Fruit fly (Drosophila melanogaster) whole organism, embryonic: ENCODE results near the gene CG9467.

Experiments used
- B-H1 ChIP-seq: fragments of 200-800 bp; sonication (Bioruptor generic); IDR thresholded peaks from 3 replicates; pipeline ENCODE4 v1.3.6; 2022; ENCODE audit warnings: missing biosample characterization, missing genetic modification characterization
- CG10147 ChIP-seq: fragments of 200-800 bp; sonication (Bioruptor generic); optimal IDR thresholded peaks from 2 replicates; lab custom pipeline; 2019; ENCODE audit warnings: missing biosample characterization, mild to moderate bottlenecking, missing genetic modification characterization, moderate library complexity
- CG10979 ChIP-seq: fragments of 200-800 bp; sonication (Bioruptor generic); optimal IDR thresholded peaks from 2 replicates; lab custom pipeline; 2018; ENCODE audit warnings: missing biosample characterization, mild to moderate bottlenecking, missing genetic modification characterization, moderate library complexity
- CG11398 ChIP-seq: fragments of 200-800 bp; sonication (Bioruptor generic); optimal IDR thresholded peaks from 2 replicates; lab custom pipeline; 2016; ENCODE audit warnings: missing biosample characterization, missing genetic modification characterization
- CG12391 ChIP-seq: fragments of 200-800 bp; sonication (Bioruptor generic); optimal IDR thresholded peaks from 3 replicates; lab custom pipeline; 2018; ENCODE audit warnings: missing biosample characterization, mild to moderate bottlenecking, missing genetic modification characterization, moderate library complexity
- CG12659 ChIP-seq: fragments of 200-800 bp; sonication (Bioruptor generic); optimal IDR thresholded peaks from 3 replicates; lab custom pipeline; 2017; ENCODE audit warnings: mild to moderate bottlenecking, missing biosample characterization, missing genetic modification reagents, missing genetic modification characterization
- CG13624 ChIP-seq: fragments of 200-800 bp; sonication (Bioruptor generic); optimal IDR thresholded peaks from 2 replicates; lab custom pipeline; 2016; ENCODE audit warnings: missing biosample characterization, missing genetic modification characterization
- CG13775 ChIP-seq: fragments of 200-800 bp; sonication (Bioruptor generic); optimal IDR thresholded peaks from 3 replicates; lab custom pipeline; 2017; ENCODE audit warnings: missing biosample characterization, mild to moderate bottlenecking, missing genetic modification characterization
- CG17385 ChIP-seq: fragments of 200-800 bp; sonication (Bioruptor generic); optimal IDR thresholded peaks from 3 replicates; lab custom pipeline; 2018; ENCODE audit warnings: missing biosample characterization, mild to moderate bottlenecking, missing genetic modification characterization
- CG18011 ChIP-seq: fragments of 200-800 bp; sonication (Bioruptor generic); optimal IDR thresholded peaks from 2 replicates; lab custom pipeline; 2017; ENCODE audit warnings: missing biosample characterization, missing genetic modification characterization, mild to moderate bottlenecking, moderate library complexity, missing genotype
- CG2116 ChIP-seq: fragments of 200-800 bp; sonication (Bioruptor generic); optimal IDR thresholded peaks from 3 replicates; lab custom pipeline; 2018; ENCODE audit warnings: missing biosample characterization, mild to moderate bottlenecking, missing genetic modification characterization
- CG3407 ChIP-seq: fragments of 200-800 bp; sonication (Bioruptor generic); optimal IDR thresholded peaks from 2 replicates; lab custom pipeline; 2018; ENCODE audit warnings: missing biosample characterization, mild to moderate bottlenecking, missing genetic modification characterization
- CG34422 ChIP-seq: fragments of 200-800 bp; sonication (Bioruptor generic); IDR thresholded peaks from 3 replicates; pipeline ENCODE4 v1.3.6; 2022; ENCODE audit warnings: missing biosample characterization, missing genetic modification characterization
- CG3726 ChIP-seq: fragments of 200-800 bp; sonication (Bioruptor generic); IDR thresholded peaks from 3 replicates; pipeline ENCODE4, ENCODE4 v1.3.6; 2022; ENCODE audit warnings: missing biosample characterization, missing genetic modification characterization
- CG43689 ChIP-seq: fragments of 200-800 bp; sonication (Bioruptor generic); IDR thresholded peaks from 2 replicates; pipeline ENCODE4 v1.3.6; 2022; ENCODE audit warnings: missing biosample characterization, missing genetic modification characterization
- CG4854 ChIP-seq: fragments of 200-800 bp; sonication (Bioruptor generic); optimal IDR thresholded peaks from 2 replicates; lab custom pipeline; 2016; ENCODE audit warnings: missing biosample characterization, missing genetic modification characterization, inconsistent platforms
- CG6272 ChIP-seq: fragments of 200-800 bp; sonication (Bioruptor generic); IDR thresholded peaks from 2 replicates; pipeline ENCODE4 v1.3.6; 2022; ENCODE audit warnings: missing biosample characterization, missing genetic modification characterization
- CG6683 ChIP-seq: fragments of 200-800 bp; sonication (Bioruptor generic); optimal IDR thresholded peaks from 2 replicates; lab custom pipeline; 2017; ENCODE audit warnings: missing biosample characterization, mild to moderate bottlenecking, missing genetic modification characterization, missing genetic modification reagents
- CG6813 ChIP-seq: fragments of 200-800 bp; sonication (Bioruptor generic); optimal IDR thresholded peaks from 2 replicates; lab custom pipeline; 2017; ENCODE audit warnings: missing biosample characterization, missing genetic modification characterization, mild to moderate bottlenecking, moderate library complexity, missing genetic modification reagents
- CG8089 ChIP-seq: fragments of 200-800 bp; sonication (Bioruptor generic); optimal IDR thresholded peaks from 3 replicates; lab custom pipeline; 2016; ENCODE audit warnings: missing biosample characterization, missing genetic modification characterization
- Chrac-16 ChIP-seq: fragments of 200-800 bp; sonication (Bioruptor generic); optimal IDR thresholded peaks from 3 replicates; lab custom pipeline; 2016; ENCODE audit warnings: missing biosample characterization, missing genetic modification characterization
- D19A ChIP-seq: fragments of 200-800 bp; optimal IDR thresholded peaks from 3 replicates; lab custom pipeline; 2019; ENCODE audit warnings: missing biosample characterization, mild to moderate bottlenecking, missing genetic modification characterization, moderate library complexity
- Eip74EF ChIP-seq, 2 experiments: fragments of 200-800 bp in 1 of 2; fragments of >200 bp in 1 of 2; sonication (Bioruptor generic) in 1 of 2; optimal IDR thresholded peaks; 2 replicates each; lab custom pipeline; 2017 to 2019; ENCODE audit warnings: missing biosample characterization in 2 of 2, missing genetic modification characterization in 2 of 2, mild to moderate bottlenecking in 1 of 2, moderate library complexity in 1 of 2
- Hsf ChIP-seq: fragments of 200-800 bp; sonication (Bioruptor generic); optimal IDR thresholded peaks from 3 replicates; lab custom pipeline; 2016; ENCODE audit warnings: missing biosample characterization, missing genetic modification characterization
- NC2β ChIP-seq: fragments of 200-800 bp; sonication (Bioruptor generic); optimal IDR thresholded peaks from 2 replicates; lab custom pipeline; 2016; ENCODE audit warnings: missing biosample characterization, missing genetic modification characterization
- NFAT ChIP-seq: fragments of 200-800 bp; sonication (Bioruptor generic); IDR thresholded peaks from 2 replicates; pipeline ENCODE4 v1.3.6; 2022; ENCODE audit warnings: missing biosample characterization, missing genetic modification characterization
- Neu2 ChIP-seq: fragments of 200-800 bp; sonication (Bioruptor generic); optimal IDR thresholded peaks from 3 replicates; lab custom pipeline; 2016; ENCODE audit warnings: missing biosample characterization, missing genetic modification characterization, borderline replicate concordance
- Oaz ChIP-seq: fragments of 200-800 bp; sonication (Bioruptor generic); IDR thresholded peaks from 2 replicates; pipeline ENCODE4 v1.3.6; 2022; ENCODE audit warnings: missing biosample characterization, missing genetic modification characterization
- Opbp ChIP-seq: fragments of 200-800 bp; sonication (Bioruptor generic); IDR thresholded peaks from 3 replicates; pipeline ENCODE4 v1.3.6; 2022; ENCODE audit warnings: missing biosample characterization, missing genetic modification characterization; ENCODE audit not compliant: partially characterized antibody
- Optix ChIP-seq: fragments of 200-800 bp; sonication (Bioruptor generic); IDR thresholded peaks from 3 replicates; pipeline ENCODE4 v1.3.6; 2022; ENCODE audit warnings: missing biosample characterization, missing genetic modification characterization
- Spps ChIP-seq: fragments of 200-800 bp; sonication (Bioruptor generic); optimal IDR thresholded peaks from 2 replicates; lab custom pipeline; 2018; ENCODE audit warnings: missing biosample characterization, mild to moderate bottlenecking, missing genetic modification characterization
- al ChIP-seq: fragments of 200-800 bp; sonication (Bioruptor generic); IDR thresholded peaks from 2 replicates; pipeline ENCODE4 v1.3.6; 2022; ENCODE audit warnings: missing biosample characterization, missing genetic modification characterization
- dmrt11E ChIP-seq: fragments of 200-800 bp; sonication (Bioruptor generic); optimal IDR thresholded peaks from 3 replicates; lab custom pipeline; 2018; ENCODE audit warnings: missing biosample characterization, mild to moderate bottlenecking, missing genetic modification characterization, moderate library complexity
- dysf ChIP-seq: fragments of 200-800 bp; sonication (Bioruptor generic); IDR thresholded peaks from 3 replicates; pipeline ENCODE4 v1.3.6; 2022; ENCODE audit warnings: missing biosample characterization, missing genetic modification characterization
- fd102C ChIP-seq: fragments of 200-800 bp; sonication (Bioruptor generic); optimal IDR thresholded peaks from 2 replicates; lab custom pipeline; 2018; ENCODE audit warnings: missing biosample characterization, mild to moderate bottlenecking, missing genetic modification characterization, moderate library complexity
- gcm ChIP-seq: fragments of 200-800 bp; sonication (Bioruptor generic); optimal IDR thresholded peaks from 2 replicates; lab custom pipeline; 2019; ENCODE audit warnings: missing biosample characterization, mild to moderate bottlenecking, missing genetic modification characterization, moderate library complexity
- ham ChIP-seq: fragments of 200-800 bp; sonication (Bioruptor generic); IDR thresholded peaks from 2 replicates; pipeline ENCODE4 v1.3.6; 2022; ENCODE audit warnings: missing biosample characterization, missing genetic modification characterization
- hbn ChIP-seq: fragments of 200-800 bp; sonication (Bioruptor generic); IDR thresholded peaks from 2 replicates; pipeline ENCODE4 v1.3.6; 2022; ENCODE audit warnings: missing biosample characterization, missing genetic modification characterization; ENCODE audit not compliant: partially characterized antibody
- inv ChIP-seq: fragments of 200-800 bp; sonication (Bioruptor generic); IDR thresholded peaks from 2 replicates; pipeline ENCODE4 v1.3.6; 2022; ENCODE audit warnings: missing biosample characterization, missing genetic modification characterization; ENCODE audit not compliant: partially characterized antibody
- maf-S ChIP-seq: fragments of 200-800 bp; sonication (Bioruptor generic); optimal IDR thresholded peaks from 2 replicates; lab custom pipeline; 2016; ENCODE audit warnings: missing biosample characterization, missing genetic modification characterization
- mld ChIP-seq: fragments of 200-800 bp; sonication (Bioruptor generic); IDR thresholded peaks from 3 replicates; pipeline ENCODE4 v1.3.6; 2022; ENCODE audit warnings: missing biosample characterization, missing genetic modification characterization; ENCODE audit not compliant: partially characterized antibody
- pfk ChIP-seq: fragments of 200-800 bp; sonication (Bioruptor generic); optimal IDR thresholded peaks from 2 replicates; lab custom pipeline; 2018; ENCODE audit warnings: missing biosample characterization, mild to moderate bottlenecking, missing genetic modification characterization, moderate library complexity
- sc ChIP-seq, 3 experiments: fragments of >200 bp in 2 of 3; fragments of 200-800 bp in 1 of 3; sonication (Bioruptor generic) in 1 of 3; optimal IDR thresholded peaks; 2 replicates in 2 of 3; 3 replicates in 1 of 3; lab custom pipeline; 2017; ENCODE audit warnings: mild to moderate bottlenecking in 1 of 3, missing biosample characterization in 1 of 3, missing genetic modification characterization in 1 of 3, missing genetic modification reagents in 1 of 3
- sens-2 ChIP-seq: fragments of 200-800 bp; sonication (Bioruptor generic); IDR thresholded peaks from 2 replicates; pipeline ENCODE4 v1.3.6; 2022; ENCODE audit warnings: missing biosample characterization, missing genetic modification characterization
- seq ChIP-seq: fragments of 200-800 bp; sonication (Bioruptor generic); IDR thresholded peaks from 2 replicates; pipeline ENCODE4 v1.3.6; 2022; ENCODE audit warnings: missing biosample characterization, missing genetic modification characterization
- sima ChIP-seq: fragments of 200-800 bp; sonication (Bioruptor generic); optimal IDR thresholded peaks from 2 replicates; lab custom pipeline; 2016; ENCODE audit warnings: missing biosample characterization, missing genetic modification characterization
- twi ChIP-seq: fragments of 200-800 bp; optimal IDR thresholded peaks from 2 replicates; lab custom pipeline; 2019; ENCODE audit warnings: missing biosample characterization, mild to moderate bottlenecking, missing genetic modification characterization, moderate library complexity
- zfh1 ChIP-seq: fragments of 200-800 bp; sonication (Bioruptor generic); IDR thresholded peaks from 3 replicates; pipeline ENCODE4 v1.3.6; 2022; ENCODE audit warnings: missing biosample characterization, missing genetic modification characterization

Gene CG9467

DNA sequence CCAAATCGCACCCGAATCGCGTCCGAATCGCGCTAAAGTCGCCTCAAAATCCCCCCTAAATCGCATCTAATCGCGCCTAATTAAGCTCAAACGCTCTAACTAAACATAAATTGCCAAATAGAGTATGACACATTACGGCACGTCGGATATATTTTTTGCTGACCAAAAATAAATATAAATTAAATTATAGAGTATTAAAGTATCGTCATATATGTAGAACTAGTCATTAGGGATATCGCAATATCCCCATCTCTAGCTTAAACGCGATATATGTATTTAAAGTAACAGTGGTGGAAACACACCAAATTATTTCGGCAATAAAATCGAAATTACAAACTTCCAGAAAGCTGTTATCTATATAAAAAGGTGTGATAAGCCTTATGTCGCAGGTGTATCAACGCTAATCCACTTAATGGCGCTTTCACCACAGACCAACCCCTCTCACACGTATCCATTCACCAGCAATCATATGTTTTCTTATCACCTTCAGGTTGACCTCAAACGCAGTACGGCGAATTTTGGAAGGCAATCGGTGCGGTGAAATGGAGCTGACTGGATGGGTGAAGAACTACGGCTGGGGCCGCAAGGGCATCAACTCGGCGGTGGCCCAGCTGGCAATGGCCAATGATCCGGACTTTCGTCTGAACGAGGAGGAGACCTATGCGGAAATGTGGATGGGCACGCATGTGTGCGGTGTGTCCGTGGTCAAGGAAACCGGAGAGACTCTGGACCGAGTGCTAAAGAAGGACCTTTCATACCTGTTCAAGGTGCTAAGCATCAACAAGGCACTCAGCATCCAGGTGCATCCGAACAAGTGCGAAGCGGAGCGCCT, 41.2 kb downstream of the CG9467 start, which contains the start of gene Mpi (continued):
- TF ChIP-seq CG6272 (GFP tag; lab: Robert Waterston, UW) (no peak), pfk (no peak), NFAT (GFP tag; lab: Robert Waterston, UW) (0 out of 2 replicates have a peak, but pooled peaks have one; percentile 10), Optix (GFP tag; lab: Robert Waterston, UW) (no peak), CG6683 (GFP tag; lab: Kevin White, UChicago) (no peak), dmrt11E (tag; lab: Kevin White, UChicago) (peak; percentile 49), NC2β (GFP tag; lab: Kevin White, UChicago) (no peak), CG6813 (GFP tag; lab: Kevin White, UChicago) (no peak), al (no peak), CG4854 (no peak), sens-2 (GFP tag; lab: Robert Waterston, UW) (no peak), hbn (peak; percentile 43; the same call in 1 of the 2 replicates), ham (GFP tag; lab: Robert Waterston, UW) (no peak), sc (optimal IDR thresholded peaks at IDR 0.05; lab: Kevin White, UChicago) (no peak), sc (GFP tag; optimal IDR thresholded peaks at IDR 0.05; lab: Kevin White, UChicago) (no peak), Opbp (GFP tag; lab: Robert Waterston, UW) (no peak), CG12659 (GFP tag; lab: Kevin White, UChicago) (peak; percentile 62), CG8089 (GFP tag; lab: Kevin White, UChicago) (no peak), Chrac-16 (GFP tag; lab: Kevin White, UChicago) (peak; percentile 21), CG10979 (tag; lab: Kevin White, UChicago) (peak; percentile 44), fd102C (GFP tag; lab: Kevin White, UChicago) (no peak), seq (GFP tag; lab: Robert Waterston, UW) (no peak; the same call in 1 of the 2 replicates), CG2116 (peak; percentile 66), CG43689 (no peak), Neu2 (GFP tag; lab: Kevin White, UChicago) (no peak), Spps (tag; lab: Kevin White, UChicago) (no peak), gcm (no peak), CG17385 (peak; percentile 40), Oaz (GFP tag; lab: Robert Waterston, UW) (no peak), Hsf (GFP tag; lab: Kevin White, UChicago) (peak; percentile 13), CG12391 (tag; lab: Kevin White, UChicago) (peak; percentile 50), CG34422 (0 out of 3 replicates have a peak, but pooled peaks have one; percentile 30), sima (GFP tag; lab: Kevin White, UChicago) (no peak), mld (GFP tag; lab: Robert Waterston, UW) (no peak), CG3726 (GFP tag; lab: Robert Waterston, UW) (no peak), dysf (GFP tag; lab: Robert Waterston, UW) (peak; percentile 17; the same call in 1 of the 3 replicates), CG10147 (GFP tag; lab: Kevin White, UChicago) (no peak), Eip74EF (GFP tag; optimal IDR thresholded peaks at IDR 0.05; lab: Kevin White, UChicago) (no peak), zfh1 (GFP tag; lab: Robert Waterston, UW) (peak; percentile 43; the same call in 1 of the 3 replicates), D19A (peak; percentile 100), CG13775 (GFP tag; lab: Kevin White, UChicago) (no peak), twi (tag; lab: Kevin White, UChicago) (no peak), maf-S (GFP tag; lab: Kevin White, UChicago) (no peak), CG18011 (GFP tag; lab: Kevin White, UChicago) (no peak), inv (peak; percentile 44), B-H1 (no peak; the same call in 2 of the 3 replicates), CG3407 (no peak), CG13624 (GFP tag; lab: Kevin White, UChicago) (peak; percentile 28), CG11398 (GFP tag; lab: Kevin White, UChicago) (no peak)
